Worm (Caenorhabditis elegans): ENCODE measurements around the gene F46H5.4.

The F46H5.4 gene

ce11 chrX:7220209-7220608 is 34.2 kb downstream of the F46H5.4 start:
- TF ChIP-seq unc-42 (tag; optimal IDR thresholded peaks at IDR 0.05) (peak; percentile 56), mec-3 (tag; optimal IDR thresholded peaks at IDR 0.05; ENCODE audit: borderline replicate concordance) (no peak)

- no peak for TF ChIP-seq ztf-16 (tag; optimal IDR thresholded peaks at IDR 0.05)
- no peak for TF ChIP-seq ceh-22 (tag; optimal IDR thresholded peaks at IDR 0.05)
- TF ChIP-seq unc-3 (GFP tag; conservative IDR thresholded peaks at IDR 0.05) = no peak
- TF ChIP-seq unc-3 (tag; optimal IDR thresholded peaks at IDR 0.05) = no peak
- no peak for TF ChIP-seq F13H6.1 (tag; optimal IDR thresholded peaks at IDR 0.05)
- no peak for TF ChIP-seq ceh-9 (tag; optimal IDR thresholded peaks at IDR 0.05)
- no peak for TF ChIP-seq ceh-24 (tag; optimal IDR thresholded peaks at IDR 0.05)
- no peak for TF ChIP-seq sox-2 (GFP tag; IDR thresholded peaks at IDR 0.05)
- no peak for TF ChIP-seq hlh-6 (tag; optimal IDR thresholded peaks at IDR 0.05)
- TF ChIP-seq tbx-7 (tag; optimal IDR thresholded peaks at IDR 0.05) = no peak
- no peak for TF ChIP-seq pqm-1 (tag; optimal IDR thresholded peaks at IDR 0.05)
- TF ChIP-seq lim-6 (tag; optimal IDR thresholded peaks at IDR 0.05) = no peak
- TF ChIP-seq sox-4 (tag; optimal IDR thresholded peaks at IDR 0.05) = no peak
- TF ChIP-seq K02D7.2 (tag; optimal IDR thresholded peaks at IDR 0.05) = no peak
- no peak for TF ChIP-seq hlh-15 (tag; optimal IDR thresholded peaks at IDR 0.05)
- TF ChIP-seq npax-4 (tag; optimal IDR thresholded peaks at IDR 0.05) = no peak
- no peak for TF ChIP-seq ceh-30 (tag; optimal IDR thresholded peaks at IDR 0.05)
- TF ChIP-seq gmeb-2 (tag; optimal IDR thresholded peaks at IDR 0.05) = no peak
- TF ChIP-seq dmd-4 (tag; optimal IDR thresholded peaks at IDR 0.05; ENCODE audit: borderline replicate concordance) = no peak
- no peak for TF ChIP-seq fax-1 (tag; optimal IDR thresholded peaks at IDR 0.05)
- no peak for TF ChIP-seq nhr-232 (tag; optimal IDR thresholded peaks at IDR 0.05)
Observed at ce11 chrX:7217704-7218479, 36.5 kb downstream of the F46H5.4 start, which contains the start of gene syd-9. TSS of gene syd-9 (plus strand) at chrX:7218097.

DNA sequence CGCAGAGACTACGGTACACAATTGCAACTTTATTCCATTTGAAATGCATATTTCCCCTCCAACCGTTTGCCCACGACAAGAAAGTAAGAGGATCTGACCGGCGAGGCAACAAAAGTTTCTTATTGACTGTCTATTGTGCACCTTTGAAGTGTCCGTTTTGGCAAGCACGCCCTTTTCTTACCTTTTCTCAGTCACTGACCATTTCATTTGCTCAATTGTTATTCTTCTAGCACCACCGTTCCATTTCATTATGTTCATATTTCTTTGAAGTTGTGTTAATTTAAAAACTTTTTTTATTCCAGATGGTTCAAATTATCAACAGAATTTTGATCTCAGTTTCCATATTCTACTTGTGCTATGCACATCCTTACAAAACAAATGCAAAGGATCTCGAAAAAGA is 43.0 kb downstream of the F46H5.4 start, which contains the start of gene spp-22:
spp-22 (plus strand) TSS at position 301 of the 400 bp plus-strand sequence.
- TF ChIP-seq lim-6 (tag; optimal IDR thresholded peaks at IDR 0.05) (no peak), pha-2 (tag; optimal IDR thresholded peaks at IDR 0.05) (no peak), ama-1 (optimal IDR thresholded peaks at IDR 0.05) (no peak), zip-5 (tag; optimal IDR thresholded peaks at IDR 0.05) (no peak), hlh-13 (GFP tag; optimal IDR thresholded peaks at IDR 0.05) (no peak), K02D7.2 (tag; optimal IDR thresholded peaks at IDR 0.05) (no peak), unc-86 (tag; optimal IDR thresholded peaks at IDR 0.05) (no peak), hlh-30 (tag; optimal IDR thresholded peaks at IDR 0.05; ENCODE audit: insufficient read depth) (no peak), K09A11.1 (tag; optimal IDR thresholded peaks at IDR 0.05; ENCODE audit: insufficient read depth) (no peak), gmeb-2 (tag; optimal IDR thresholded peaks at IDR 0.05) (no peak), Y22D7AL.16 (tag; optimal IDR thresholded peaks at IDR 0.05) (no peak), ztf-16 (tag; optimal IDR thresholded peaks at IDR 0.05) (no peak), dve-1 (tag; optimal IDR thresholded peaks at IDR 0.05) (no peak)

ce11 chrX:7210467-7211107 is 43.8 kb downstream of the F46H5.4 start:
- TF ChIP-seq unc-55 (GFP tag; optimal IDR thresholded peaks at IDR 0.05) = peak; percentile 46
- no peak for TF ChIP-seq ceh-22 (tag; optimal IDR thresholded peaks at IDR 0.05)

DNA sequence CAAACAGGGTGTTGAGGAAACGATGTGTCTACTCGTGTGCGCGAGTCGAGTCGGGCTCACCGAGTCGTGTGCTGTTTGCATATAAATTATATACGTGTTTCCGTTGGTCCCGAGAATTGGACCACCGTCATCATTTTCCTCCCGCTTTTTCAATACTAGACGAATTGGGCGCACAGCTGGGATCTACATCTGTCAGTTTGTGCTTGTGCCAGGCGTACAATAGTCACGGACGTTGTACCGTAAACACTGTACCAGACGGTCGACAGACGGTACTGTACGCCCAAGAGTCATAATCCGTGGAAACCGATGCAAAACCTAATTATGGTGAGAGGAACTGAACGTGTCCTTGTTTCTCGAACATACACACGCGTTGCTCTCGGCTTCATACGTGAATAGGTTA is 45.3 kb downstream of the F46H5.4 start:
- TF ChIP-seq ceh-34 (tag; optimal IDR thresholded peaks at IDR 0.05) (no peak), ceh-31 (tag; optimal IDR thresholded peaks at IDR 0.05) (peak; percentile 22), unc-42 (tag; optimal IDR thresholded peaks at IDR 0.05) (no peak)

Data from whole organism, late embryonic.